Worm (Caenorhabditis elegans) whole organism, early embryonic: ENCODE data around the gene spcs-2.

Source experiments
- B0310.2 ChIP-seq: sonication (generic microtip); optimal IDR thresholded peaks from 2 replicates; lab custom pipeline; 2016; ENCODE audit warnings: mild to moderate bottlenecking, missing genetic modification characterization, missing compliant biosample characterization
- aly-1 ChIP-seq: sonication (generic microtip); optimal IDR thresholded peaks from 2 replicates; lab custom pipeline; 2016; ENCODE audit warnings: missing genetic modification characterization, missing compliant biosample characterization
- ama-1 ChIP-seq: fragments of 150-350 bp; optimal IDR thresholded peaks from 2 replicates; lab custom pipeline; 2014
- ceh-36 ChIP-seq: sonication (generic microtip); optimal IDR thresholded peaks from 2 replicates; lab custom pipeline; 2016; ENCODE audit warnings: missing genetic modification characterization, inconsistent platforms, missing compliant biosample characterization
- ets-7 ChIP-seq: sonication (generic microtip); optimal IDR thresholded peaks from 2 replicates; lab custom pipeline; 2016; ENCODE audit warnings: missing genotype, missing genetic modification characterization, missing compliant biosample characterization
- flt-1 ChIP-seq: fragments of 200-800 bp; sonication (Bioruptor generic); IDR thresholded peaks from 2 replicates; pipeline ENCODE4 v1.3.6; 2022; ENCODE audit warnings: missing genetic modification characterization, missing compliant biosample characterization
- pes-1 ChIP-seq: fragments of 200-800 bp; sonication (Bioruptor generic); IDR thresholded peaks from 2 replicates; pipeline ENCODE4 v1.3.6; 2022; ENCODE audit warnings: missing genetic modification reagents, missing genetic modification characterization, missing compliant biosample characterization
- sea-1 ChIP-seq: fragments of 200-800 bp; sonication (Bioruptor generic); conservative IDR thresholded peaks from 2 replicates; pipeline ENCODE4 v1.3.6; 2022; ENCODE audit warnings: missing genetic modification characterization, missing compliant biosample characterization
- tbx-11 ChIP-seq: fragments of 200-800 bp; sonication (Bioruptor generic); IDR thresholded peaks from 2 replicates; pipeline ENCODE4 v1.3.6; 2022; ENCODE audit warnings: missing genetic modification characterization, missing compliant biosample characterization

- no peak for TF ChIP-seq ceh-36 (tag; lab: Kevin White, UChicago)
- no peak for TF ChIP-seq ets-7
- no peak for TF ChIP-seq B0310.2
- TF ChIP-seq pes-1 (GFP tag; lab: Robert Waterston, UW): no peak
- no peak for TF ChIP-seq sea-1 (GFP tag; lab: Robert Waterston, UW)
- no peak for TF ChIP-seq tbx-11 (GFP tag; lab: Robert Waterston, UW)
- TF ChIP-seq flt-1 (GFP tag; lab: Robert Waterston, UW): no peak
- TF ChIP-seq ama-1: no peak
- no peak for TF ChIP-seq aly-1 (tag; lab: Kevin White, UChicago)
Observed at ce11 chrIII:12836742-12837285, 38.0 kb upstream of the spcs-2 start.
